Worm (Caenorhabditis elegans) whole organism, L1 larva: ENCODE measurements around the gene haly-1.

Source experiments
- ceh-82 ChIP-seq, 3 experiments: fragments of 150-350 bp in 1 of 3; sonication (generic microtip) in 2 of 3; optimal IDR thresholded peaks; 2 replicates each; lab custom pipeline; 2014 to 2017; ENCODE audit warnings: missing biosample characterization in 3 of 3, missing genetic modification characterization in 3 of 3
- efl-1 ChIP-seq, 4 experiments: fragments of 150-350 bp; optimal IDR thresholded peaks in 3 of 4; peaks in 1 of 4; 1 replicate in 1 of 4; 2 replicates in 3 of 4; lab custom pipeline; 2014; ENCODE audit warnings: missing biosample characterization in 2 of 4, missing genetic modification characterization in 2 of 4, missing genetic modification reagents in 2 of 4
- egl-27 ChIP-seq, 2 experiments: fragments of 150-350 bp in 1 of 2; sonication (generic microtip); optimal IDR thresholded peaks; 3 replicates each; lab custom pipeline; 2017 to 2018; ENCODE audit warnings: missing biosample characterization in 2 of 2, missing genetic modification characterization in 2 of 2, missing genetic modification reagents in 2 of 2
- fkh-8 ChIP-seq: sonication (generic microtip); optimal IDR thresholded peaks from 2 replicates; lab custom pipeline; 2016; ENCODE audit warnings: mild to moderate bottlenecking, missing genetic modification characterization, missing compliant biosample characterization
- fos-1 ChIP-seq: fragments of 150-350 bp; optimal IDR thresholded peaks from 2 replicates; lab custom pipeline; 2014; ENCODE audit warnings: missing biosample characterization, missing genetic modification characterization
- nhr-28 ChIP-seq: fragments of 150-350 bp; optimal IDR thresholded peaks from 2 replicates; lab custom pipeline; 2014; ENCODE audit warnings: missing biosample characterization, missing genetic modification characterization
- pax-3 ChIP-seq: fragments of 200-800 bp; sonication (Bioruptor generic); optimal IDR thresholded peaks from 2 replicates; lab custom pipeline; 2018; ENCODE audit warnings: mild to moderate bottlenecking, missing genetic modification characterization, moderate library complexity, missing compliant biosample characterization
- pqm-1 ChIP-seq: sonication (generic microtip); optimal IDR thresholded peaks from 3 replicates; lab custom pipeline; 2017; ENCODE audit warnings: missing biosample characterization, missing genetic modification characterization
- unc-130 ChIP-seq: fragments of 150-350 bp; optimal IDR thresholded peaks from 2 replicates; lab custom pipeline; 2017; ENCODE audit warnings: missing biosample characterization, missing genetic modification characterization, inconsistent platforms
- unc-62 ChIP-seq: fragments of 150-350 bp; optimal IDR thresholded peaks from 2 replicates; lab custom pipeline; 2014; ENCODE audit warnings: missing biosample characterization, missing genetic modification reagents, missing genetic modification characterization
- unc-86 ChIP-seq: sonication (generic microtip); optimal IDR thresholded peaks from 2 replicates; lab custom pipeline; 2016; ENCODE audit warnings: missing genetic modification characterization, missing compliant biosample characterization

DNA sequence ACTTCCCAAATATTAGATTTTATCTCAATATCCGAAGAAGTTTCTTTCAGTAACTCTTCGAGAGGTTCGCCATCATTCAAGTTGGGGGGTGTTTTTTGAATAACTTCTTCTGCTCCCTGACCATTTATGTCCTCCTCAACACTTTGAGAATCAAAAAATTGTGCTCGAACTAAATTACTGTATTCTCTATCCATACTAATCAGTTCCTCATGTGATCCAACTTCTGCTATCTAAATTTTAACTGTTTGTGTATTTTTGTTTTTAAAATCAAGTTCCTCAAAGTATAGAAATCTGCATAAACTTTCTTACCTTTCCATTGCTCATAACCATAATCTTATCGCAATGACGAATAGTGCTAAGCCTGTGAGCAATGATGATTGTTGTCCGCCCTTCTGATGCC, 34.7 kb downstream of the haly-1 start:
- TF ChIP-seq fos-1 (tag; lab: Kevin White, UChicago) = no peak
- TF ChIP-seq egl-27 (tag; optimal IDR thresholded peaks at IDR 0.05; lab: Kevin White, UChicago) = no peak
- no peak for TF ChIP-seq ceh-82 (tag; optimal IDR thresholded peaks at IDR 0.05; lab: Kevin White, UChicago)
- TF ChIP-seq efl-1 (optimal IDR thresholded peaks at IDR 0.05; lab: Kevin White, UChicago) = no peak
- peak in 1 of 2 experiments; percentile 33 for TF ChIP-seq efl-1 (GFP tag; optimal IDR thresholded peaks at IDR 0.05 in 1 of 2; lab: Kevin White, UChicago)
- no peak for TF ChIP-seq nhr-28 (tag; lab: Kevin White, UChicago)
- no peak for TF ChIP-seq unc-86 (tag; lab: Kevin White, UChicago)
- no peak for TF ChIP-seq fkh-8 (tag; lab: Kevin White, UChicago)
- TF ChIP-seq pax-3 (tag; lab: Kevin White, UChicago) = no peak
- no peak for TF ChIP-seq unc-130 (tag; lab: Kevin White, UChicago)
- no peak for TF ChIP-seq unc-62 (GFP tag; lab: Kevin White, UChicago)
- TF ChIP-seq pqm-1 (tag; lab: Kevin White, UChicago) = no peak
